Fruit fly (Drosophila melanogaster) whole organism, embryonic: ENCODE results near the gene PGRP-LA.
A peak's percentile ranks its signal among the peaks of the same experiment; 100 is the strongest.

Source experiments
- B-H1 ChIP-seq: fragments of 200-800 bp; sonication (Bioruptor generic); IDR thresholded peaks from 3 replicates; pipeline ENCODE4 v1.3.6; 2022; ENCODE audit warnings: missing biosample characterization, missing genetic modification characterization
- Blimp-1 ChIP-seq: fragments of 200-800 bp; sonication (Bioruptor generic); optimal IDR thresholded peaks from 3 replicates; lab custom pipeline; 2018; ENCODE audit warnings: missing biosample characterization, missing genetic modification characterization, mild to moderate bottlenecking, moderate library complexity, missing genetic modification reagents
- CG10267 ChIP-seq: fragments of 200-800 bp; sonication (Bioruptor generic); optimal IDR thresholded peaks from 2 replicates; lab custom pipeline; 2018; ENCODE audit warnings: missing biosample characterization, mild to moderate bottlenecking, missing genetic modification characterization, moderate library complexity
- CG10321 ChIP-seq: fragments of 200-800 bp; sonication (Bioruptor generic); IDR thresholded peaks from 2 replicates; pipeline ENCODE4 v1.3.6; 2022; ENCODE audit warnings: missing biosample characterization, missing genetic modification characterization
- CG10366 ChIP-seq: fragments of 200-800 bp; sonication (Bioruptor generic); IDR thresholded peaks from 2 replicates; pipeline ENCODE4 v1.3.6; 2022; ENCODE audit warnings: missing biosample characterization, missing genetic modification characterization
- CG11093 ChIP-seq: fragments of 200-800 bp; sonication (Bioruptor generic); IDR thresholded peaks from 3 replicates; pipeline ENCODE4 v1.3.6; 2022; ENCODE audit warnings: missing biosample characterization, missing genetic modification characterization
- CG12391 ChIP-seq: fragments of 200-800 bp; sonication (Bioruptor generic); optimal IDR thresholded peaks from 3 replicates; lab custom pipeline; 2018; ENCODE audit warnings: missing biosample characterization, mild to moderate bottlenecking, missing genetic modification characterization, moderate library complexity
- CG14441 ChIP-seq: fragments of 200-800 bp; sonication (Bioruptor generic); IDR thresholded peaks from 2 replicates; pipeline ENCODE4 v1.3.6; 2022; ENCODE audit warnings: missing biosample characterization, missing genetic modification characterization
- CG14965 ChIP-seq: fragments of 200-800 bp; sonication (Bioruptor generic); optimal IDR thresholded peaks from 2 replicates; lab custom pipeline; 2016; ENCODE audit warnings: missing biosample characterization, missing genetic modification characterization, borderline replicate concordance
- CG15514 ChIP-seq: fragments of 200-800 bp; sonication (Bioruptor generic); optimal IDR thresholded peaks from 3 replicates; lab custom pipeline; 2017; ENCODE audit warnings: missing biosample characterization, missing genetic modification characterization, mild to moderate bottlenecking, moderate library complexity, missing genetic modification reagents
- CG2120 ChIP-seq: fragments of 200-800 bp; sonication (Bioruptor generic); optimal IDR thresholded peaks from 3 replicates; lab custom pipeline; 2016; ENCODE audit warnings: missing biosample characterization, missing genetic modification characterization
- CG31224 ChIP-seq: fragments of 200-800 bp; sonication (Bioruptor generic); IDR thresholded peaks from 2 replicates; pipeline ENCODE4 v1.3.6; 2022; ENCODE audit warnings: missing biosample characterization, missing genetic modification characterization
- CG32767 ChIP-seq: fragments of 200-800 bp; sonication (Bioruptor generic); IDR thresholded peaks from 2 replicates; pipeline ENCODE4 v1.3.6; 2022; ENCODE audit warnings: missing biosample characterization, missing genetic modification characterization
- CG3995 ChIP-seq: fragments of 200-800 bp; sonication (Bioruptor generic); optimal IDR thresholded peaks from 3 replicates; lab custom pipeline; 2016; ENCODE audit warnings: missing biosample characterization, missing genetic modification characterization
- CG42726 ChIP-seq: fragments of 200-800 bp; sonication (Bioruptor generic); IDR thresholded peaks from 2 replicates; pipeline ENCODE4 v1.3.6; 2022; ENCODE audit warnings: missing biosample characterization, missing genetic modification characterization; ENCODE audit not compliant: partially characterized antibody
- CG5953 ChIP-seq: fragments of 200-800 bp; sonication (Bioruptor generic); IDR thresholded peaks from 2 replicates; pipeline ENCODE4 v1.3.6; 2022; ENCODE audit warnings: missing biosample characterization, missing genetic modification characterization
- CG6272 ChIP-seq: fragments of 200-800 bp; sonication (Bioruptor generic); IDR thresholded peaks from 2 replicates; pipeline ENCODE4 v1.3.6; 2022; ENCODE audit warnings: missing biosample characterization, missing genetic modification characterization
- CG7357 ChIP-seq: fragments of 200-800 bp; sonication (Bioruptor generic); IDR thresholded peaks from 3 replicates; pipeline ENCODE4 v1.3.6; 2022; ENCODE audit warnings: missing biosample characterization, missing genetic modification characterization
- CG7963 ChIP-seq: fragments of 200-800 bp; sonication (Bioruptor generic); IDR thresholded peaks from 3 replicates; pipeline ENCODE4 v1.3.6; 2022; ENCODE audit warnings: missing biosample characterization, missing genetic modification characterization; ENCODE audit not compliant: partially characterized antibody
- CG8089 ChIP-seq: fragments of 200-800 bp; sonication (Bioruptor generic); optimal IDR thresholded peaks from 3 replicates; lab custom pipeline; 2016; ENCODE audit warnings: missing biosample characterization, missing genetic modification characterization
- Deaf1 ChIP-seq: fragments of 200-800 bp; optimal IDR thresholded peaks from 3 replicates; lab custom pipeline; 2019; ENCODE audit warnings: missing biosample characterization, mild to moderate bottlenecking, missing genetic modification characterization, moderate library complexity
- Drgx ChIP-seq: fragments of 200-800 bp; sonication (Bioruptor generic); IDR thresholded peaks from 2 replicates; pipeline ENCODE4 v1.3.6; 2022; ENCODE audit warnings: missing biosample characterization, missing genetic modification characterization
- ERR ChIP-seq: fragments of 200-800 bp; sonication (Bioruptor generic); optimal IDR thresholded peaks from 2 replicates; lab custom pipeline; 2016; ENCODE audit warnings: missing biosample characterization, missing genetic modification characterization
- Eip74EF ChIP-seq, 2 experiments: fragments of 200-800 bp in 1 of 2; fragments of >200 bp in 1 of 2; sonication (Bioruptor generic) in 1 of 2; optimal IDR thresholded peaks; 2 replicates each; lab custom pipeline; 2017 to 2019; ENCODE audit warnings: missing biosample characterization in 2 of 2, missing genetic modification characterization in 2 of 2, mild to moderate bottlenecking in 1 of 2, moderate library complexity in 1 of 2
- HHEX ChIP-seq: fragments of 200-800 bp; sonication (Bioruptor generic); optimal IDR thresholded peaks from 3 replicates; lab custom pipeline; 2017; ENCODE audit warnings: missing biosample characterization, mild to moderate bottlenecking, missing genetic modification characterization, missing genetic modification reagents
- Hr3 ChIP-seq: fragments of 200-800 bp; sonication (Bioruptor generic); optimal IDR thresholded peaks from 3 replicates; lab custom pipeline; 2016; ENCODE audit warnings: missing biosample characterization, missing genetic modification characterization
- Mrtf ChIP-seq: fragments of 200-800 bp; sonication (Bioruptor generic); IDR thresholded peaks from 3 replicates; pipeline ENCODE4 v1.3.6; 2022; ENCODE audit warnings: missing biosample characterization, missing genetic modification characterization
- Neu2 ChIP-seq: fragments of 200-800 bp; sonication (Bioruptor generic); optimal IDR thresholded peaks from 3 replicates; lab custom pipeline; 2016; ENCODE audit warnings: missing biosample characterization, missing genetic modification characterization, borderline replicate concordance
- Nf-YC ChIP-seq: fragments of 200-800 bp; optimal IDR thresholded peaks from 3 replicates; lab custom pipeline; 2019; ENCODE audit warnings: missing biosample characterization, mild to moderate bottlenecking, missing genetic modification characterization, moderate library complexity
- Pdp1 ChIP-seq, 2 experiments: fragments of 200-800 bp; sonication (Bioruptor generic); optimal IDR thresholded peaks; 3 replicates each; lab custom pipeline; 2016; ENCODE audit warnings: missing biosample characterization in 2 of 2, missing genetic modification characterization in 2 of 2, mild to moderate bottlenecking in 1 of 2, moderate library complexity in 1 of 2
- Sry-δ ChIP-seq: fragments of 200-800 bp; sonication (Bioruptor generic); optimal IDR thresholded peaks from 2 replicates; lab custom pipeline; 2016; ENCODE audit warnings: missing biosample characterization, missing genetic modification characterization
- Trl ChIP-seq, 3 experiments: fragments of >200 bp in 2 of 3; fragments of 200-800 bp in 1 of 3; sonication (Bioruptor generic) in 1 of 3; optimal IDR thresholded peaks; 2 replicates in 1 of 3; 3 replicates in 2 of 3; lab custom pipeline; 2016 to 2017; ENCODE audit warnings: missing biosample characterization in 1 of 3, missing genetic modification characterization in 1 of 3
- al ChIP-seq: fragments of 200-800 bp; sonication (Bioruptor generic); IDR thresholded peaks from 2 replicates; pipeline ENCODE4 v1.3.6; 2022; ENCODE audit warnings: missing biosample characterization, missing genetic modification characterization
- bbx ChIP-seq: fragments of 200-800 bp; sonication (Bioruptor generic); IDR thresholded peaks from 2 replicates; pipeline ENCODE4 v1.3.6; 2022; ENCODE audit warnings: missing biosample characterization, missing genetic modification characterization; ENCODE audit not compliant: partially characterized antibody
- chinmo ChIP-seq: fragments of 200-800 bp; sonication (Bioruptor generic); IDR thresholded peaks from 4 replicates; pipeline ENCODE4 v1.3.6; 2022; ENCODE audit warnings: missing biosample characterization, missing genetic modification characterization; ENCODE audit not compliant: partially characterized antibody
- dm ChIP-seq: fragments of 200-800 bp; sonication (Bioruptor generic); optimal IDR thresholded peaks from 3 replicates; lab custom pipeline; 2016; ENCODE audit warnings: missing biosample characterization, missing genetic modification characterization
- eyg ChIP-seq: fragments of 200-800 bp; sonication (Bioruptor generic); optimal IDR thresholded peaks from 3 replicates; lab custom pipeline; 2016; ENCODE audit warnings: missing biosample characterization, missing genetic modification characterization
- fd102C ChIP-seq: fragments of 200-800 bp; sonication (Bioruptor generic); optimal IDR thresholded peaks from 2 replicates; lab custom pipeline; 2018; ENCODE audit warnings: missing biosample characterization, mild to moderate bottlenecking, missing genetic modification characterization, moderate library complexity
- h ChIP-seq: fragments of >200 bp; optimal IDR thresholded peaks from 2 replicates; lab custom pipeline; 2017
- lab ChIP-seq: fragments of 200-800 bp; sonication (Bioruptor generic); optimal IDR thresholded peaks from 3 replicates; lab custom pipeline; 2017; ENCODE audit warnings: missing biosample characterization, missing genetic modification characterization, mild to moderate bottlenecking, moderate library complexity, missing genetic modification reagents
- pzg ChIP-seq: fragments of 200-800 bp; sonication (Bioruptor generic); optimal IDR thresholded peaks from 3 replicates; lab custom pipeline; 2018; ENCODE audit warnings: missing biosample characterization, mild to moderate bottlenecking, missing genetic modification characterization, moderate library complexity
- sens ChIP-seq: fragments of 200-800 bp; sonication (Bioruptor generic); peaks from one replicate; lab custom pipeline; 2016; ENCODE audit warnings: missing biosample characterization, missing genetic modification characterization
- sisA ChIP-seq: fragments of 200-800 bp; sonication (Bioruptor generic); IDR thresholded peaks from 2 replicates; pipeline ENCODE4 v1.3.6; 2022; ENCODE audit warnings: missing biosample characterization, missing genetic modification characterization
- slou ChIP-seq: fragments of 200-800 bp; sonication (Bioruptor generic); optimal IDR thresholded peaks from 3 replicates; lab custom pipeline; 2016; ENCODE audit warnings: missing biosample characterization, missing genetic modification characterization
- stc ChIP-seq: fragments of 200-800 bp; sonication (Bioruptor generic); IDR thresholded peaks from 2 replicates; pipeline ENCODE4 v1.3.6; 2022; ENCODE audit warnings: missing biosample characterization, missing genetic modification characterization
- twi ChIP-seq: fragments of 200-800 bp; optimal IDR thresholded peaks from 2 replicates; lab custom pipeline; 2019; ENCODE audit warnings: missing biosample characterization, mild to moderate bottlenecking, missing genetic modification characterization, moderate library complexity
- wek ChIP-seq: fragments of 200-800 bp; sonication (Bioruptor generic); optimal IDR thresholded peaks from 3 replicates; lab custom pipeline; 2018; ENCODE audit warnings: missing biosample characterization, mild to moderate bottlenecking, missing genetic modification characterization, moderate library complexity
- wor ChIP-seq: fragments of 200-800 bp; sonication (Bioruptor generic); IDR thresholded peaks from 2 replicates; pipeline ENCODE4 v1.3.6; 2022; ENCODE audit warnings: missing biosample characterization, missing genetic modification characterization

Gene PGRP-LA

dm6 chr3L:9383345-9384075 lies 49.4 kb downstream of the PGRP-LA start, which contains the start of gene Hsp27 (continued):
- peak; percentile 96 to 99 for TF ChIP-seq Pdp1 (GFP tag; optimal IDR thresholded peaks at IDR 0.05; lab: Kevin White, UChicago)
- TF ChIP-seq CG3995 (GFP tag; lab: Kevin White, UChicago): peak; percentile 80
- TF ChIP-seq Blimp-1 (GFP tag; lab: Kevin White, UChicago): peak; percentile 98
- peak; percentile 98 for TF ChIP-seq stc
- TF ChIP-seq sens (GFP tag; lab: Kevin White, UChicago): peak; percentile 99
- TF ChIP-seq Eip74EF (GFP tag; optimal IDR thresholded peaks at IDR 0.05; lab: Kevin White, UChicago): peak in 1 of 2 experiments; percentile 97
- TF ChIP-seq twi (tag; lab: Kevin White, UChicago): peak; percentile 89
- TF ChIP-seq eyg: peak; percentile 92
- TF ChIP-seq CG10267: peak; percentile 94
- TF ChIP-seq dm (GFP tag; lab: Kevin White, UChicago): peak; percentile 62
- peak; percentile 98 for TF ChIP-seq B-H1 (GFP tag; lab: Robert Waterston, UW)
- TF ChIP-seq CG11093: peak; percentile 98
- peak; percentile 80 for TF ChIP-seq CG10321 (GFP tag; lab: Robert Waterston, UW)
- peak; percentile 99 for TF ChIP-seq lab (GFP tag; lab: Kevin White, UChicago)
- TF ChIP-seq fd102C (GFP tag; lab: Kevin White, UChicago): peak; percentile 55
- TF ChIP-seq CG31224 (GFP tag; lab: Robert Waterston, UW): peak; percentile 96
- peak; percentile 89 for TF ChIP-seq ERR (GFP tag; lab: Kevin White, UChicago)
- peak; percentile 100 for TF ChIP-seq Drgx (GFP tag; lab: Robert Waterston, UW)
- peak; percentile 97 for TF ChIP-seq CG10366 (GFP tag; lab: Robert Waterston, UW)
- TF ChIP-seq slou: peak; percentile 97
- TF ChIP-seq Trl (optimal IDR thresholded peaks at IDR 0.05; lab: Kevin White, UChicago): peak; percentile 22 to 27
- TF ChIP-seq Trl (GFP tag; optimal IDR thresholded peaks at IDR 0.05; lab: Kevin White, UChicago): peak; percentile 95
- peak; percentile 25 for TF ChIP-seq pzg
- TF ChIP-seq CG15514 (GFP tag; lab: Kevin White, UChicago): peak; percentile 93
- TF ChIP-seq bbx (GFP tag; lab: Robert Waterston, UW): peak; percentile 22; the same call in 1 of the 2 replicates
- TF ChIP-seq wor (GFP tag; lab: Robert Waterston, UW): peak; percentile 97
- TF ChIP-seq CG7357 (GFP tag; lab: Robert Waterston, UW): peak; percentile 96
- TF ChIP-seq CG32767 (GFP tag; lab: Robert Waterston, UW): peak; percentile 97
- peak; percentile 98 for TF ChIP-seq Hr3 (GFP tag; lab: Kevin White, UChicago)
- no peak for TF ChIP-seq chinmo
- peak; percentile 98 for TF ChIP-seq CG6272
- peak; percentile 33; the same call in 1 of the 2 replicates for TF ChIP-seq CG42726 (GFP tag; lab: Robert Waterston, UW)
- peak; percentile 99 for TF ChIP-seq CG14441 (GFP tag; lab: Robert Waterston, UW)
- TF ChIP-seq CG2120 (GFP tag; lab: Kevin White, UChicago): peak; percentile 97
- TF ChIP-seq CG12391: peak; percentile 98
- TF ChIP-seq CG5953: peak; percentile 97
- TF ChIP-seq wek (GFP tag; lab: Kevin White, UChicago): peak; percentile 80
- TF ChIP-seq h (lab: Kevin White, UChicago): no peak
- no peak for TF ChIP-seq Neu2 (GFP tag; lab: Kevin White, UChicago)
- TF ChIP-seq CG8089 (GFP tag; lab: Kevin White, UChicago): peak; percentile 83
- peak; percentile 98 for TF ChIP-seq al (GFP tag; lab: Robert Waterston, UW)
- peak; percentile 86 for TF ChIP-seq Deaf1 (tag; lab: Kevin White, UChicago)
- peak; percentile 82 for TF ChIP-seq Nf-YC (tag; lab: Kevin White, UChicago)
- TF ChIP-seq CG14965 (GFP tag; lab: Kevin White, UChicago): peak; percentile 61
- TF ChIP-seq HHEX (GFP tag; lab: Kevin White, UChicago): peak; percentile 97
- peak; percentile 99 for TF ChIP-seq sisA (GFP tag; lab: Robert Waterston, UW)
- TF ChIP-seq CG7963 (GFP tag; lab: Robert Waterston, UW): no peak
- TF ChIP-seq Mrtf (GFP tag; lab: Robert Waterston, UW): peak; percentile 98
- peak; percentile 61 for TF ChIP-seq Sry-δ
